Fruit fly (Drosophila melanogaster) whole organism: ENCODE results near the gene Jhbp16.

ENCODE experiments used
- CG8478 ChIP-seq: fragments of >200 bp; optimal IDR thresholded peaks from 2 replicates; lab custom pipeline; 2018; ENCODE audit warnings: inconsistent platforms
- Dll ChIP-seq: fragments of >200 bp; optimal IDR thresholded peaks from 2 replicates; lab custom pipeline; 2017
- EcR ChIP-seq, 2 experiments: fragments of >200 bp; optimal IDR thresholded peaks; 2 replicates each; lab custom pipeline; 2017; ENCODE audit warnings: missing biosample characterization in 2 of 2, missing genetic modification characterization in 2 of 2, missing genetic modification reagents in 2 of 2
- pan ChIP-seq: fragments of >200 bp; optimal IDR thresholded peaks from 2 replicates; lab custom pipeline; 2017
- psq ChIP-seq: fragments of >200 bp; optimal IDR thresholded peaks from 2 replicates; lab custom pipeline; 2017
- usp ChIP-seq: fragments of >200 bp; optimal IDR thresholded peaks from 2 replicates; lab custom pipeline; 2017; ENCODE audit warnings: missing biosample characterization, missing genetic modification characterization, mixed read lengths

DNA sequence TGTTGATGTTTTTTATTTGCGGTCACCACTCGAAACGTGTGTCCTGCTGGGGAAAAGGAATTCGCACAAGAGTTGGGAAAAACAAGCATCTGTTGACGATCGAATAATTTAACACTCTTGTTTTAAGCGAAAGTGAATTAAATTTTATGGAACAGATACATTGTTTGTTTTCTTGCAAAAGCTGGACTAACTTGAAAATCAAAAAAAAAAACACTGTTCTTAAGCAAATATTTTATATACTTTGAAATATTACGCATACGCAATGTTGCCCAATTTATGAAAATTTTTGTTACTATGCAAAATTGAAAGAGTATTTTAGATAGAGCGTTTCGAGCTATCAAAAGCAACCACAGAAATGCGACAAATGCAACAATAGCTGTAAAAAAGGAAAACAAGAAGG lies 15.7 kb upstream of the Jhbp16 start:
- TF ChIP-seq EcR (GFP tag; optimal IDR thresholded peaks at IDR 0.05; lab: Kevin White, UChicago) = no peak
- TF ChIP-seq psq = no peak
- TF ChIP-seq pan = no peak
- no peak for TF ChIP-seq usp (GFP tag; lab: Kevin White, UChicago)
- TF ChIP-seq CG8478 = no peak
- TF ChIP-seq Dll (lab: Kevin White, UChicago) = no peak
